Fruit fly (Drosophila melanogaster) whole organism, embryonic: Measurements from ENCODE around the gene Dus1.
A peak's percentile ranks its signal among the peaks of the same experiment; 100 is the strongest.

Experiments
- Atf6 ChIP-seq: fragments of 200-800 bp; sonication (Bioruptor generic); IDR thresholded peaks from 2 replicates; pipeline ENCODE4 v1.3.6; 2022; ENCODE audit warnings: missing biosample characterization, missing genetic modification characterization
- Bdp1 ChIP-seq: fragments of 200-800 bp; sonication (Bioruptor generic); optimal IDR thresholded peaks from 3 replicates; lab custom pipeline; 2016; ENCODE audit warnings: missing biosample characterization, missing genetic modification characterization
- Bgb ChIP-seq: fragments of 200-800 bp; sonication (Bioruptor generic); IDR thresholded peaks from 2 replicates; pipeline ENCODE4 v1.3.6; 2022; ENCODE audit warnings: missing biosample characterization, missing genetic modification characterization; ENCODE audit not compliant: partially characterized antibody
- Bteb2 ChIP-seq: fragments of 200-800 bp; sonication (Bioruptor generic); optimal IDR thresholded peaks from 2 replicates; lab custom pipeline; 2016; ENCODE audit warnings: missing biosample characterization, missing genetic modification characterization
- CG11093 ChIP-seq: fragments of 200-800 bp; sonication (Bioruptor generic); IDR thresholded peaks from 3 replicates; pipeline ENCODE4 v1.3.6; 2022; ENCODE audit warnings: missing biosample characterization, missing genetic modification characterization
- CG11560 ChIP-seq: fragments of 200-800 bp; sonication (Bioruptor generic); IDR thresholded peaks from 3 replicates; pipeline ENCODE4 v1.3.6; 2022; ENCODE audit warnings: missing biosample characterization, missing genetic modification characterization
- CG12104 ChIP-seq: fragments of 200-800 bp; sonication (Bioruptor generic); optimal IDR thresholded peaks from 3 replicates; lab custom pipeline; 2016; ENCODE audit warnings: missing biosample characterization, missing genetic modification characterization
- CG12391 ChIP-seq: fragments of 200-800 bp; sonication (Bioruptor generic); optimal IDR thresholded peaks from 3 replicates; lab custom pipeline; 2018; ENCODE audit warnings: missing biosample characterization, mild to moderate bottlenecking, missing genetic modification characterization, moderate library complexity
- CG12659 ChIP-seq: fragments of 200-800 bp; sonication (Bioruptor generic); optimal IDR thresholded peaks from 3 replicates; lab custom pipeline; 2017; ENCODE audit warnings: mild to moderate bottlenecking, missing biosample characterization, missing genetic modification reagents, missing genetic modification characterization
- CG15479 ChIP-seq: fragments of 200-800 bp; sonication (Bioruptor generic); optimal IDR thresholded peaks from 3 replicates; lab custom pipeline; 2019; ENCODE audit warnings: missing biosample characterization, mild to moderate bottlenecking, missing genetic modification characterization, moderate library complexity
- CG15601 ChIP-seq: fragments of 200-800 bp; sonication (Bioruptor generic); optimal IDR thresholded peaks from 3 replicates; lab custom pipeline; 2019; ENCODE audit warnings: missing biosample characterization, mild to moderate bottlenecking, missing genetic modification characterization, moderate library complexity
- CG16813 ChIP-seq: fragments of 200-800 bp; sonication (Bioruptor generic); IDR thresholded peaks from 3 replicates; pipeline ENCODE4 v1.3.6; 2022; ENCODE audit warnings: missing biosample characterization, missing genetic modification characterization; ENCODE audit not compliant: partially characterized antibody
- CG17385 ChIP-seq: fragments of 200-800 bp; sonication (Bioruptor generic); optimal IDR thresholded peaks from 3 replicates; lab custom pipeline; 2018; ENCODE audit warnings: missing biosample characterization, mild to moderate bottlenecking, missing genetic modification characterization
- CG31441 ChIP-seq: fragments of 200-800 bp; sonication (Bioruptor generic); IDR thresholded peaks from 2 replicates; pipeline ENCODE4 v1.3.6; 2022; ENCODE audit warnings: missing biosample characterization, missing genetic modification characterization
- CG3163 ChIP-seq: fragments of 200-800 bp; sonication (Bioruptor generic); optimal IDR thresholded peaks from 3 replicates; lab custom pipeline; 2016; ENCODE audit warnings: missing biosample characterization, missing genetic modification characterization
- CG6791 ChIP-seq: fragments of 200-800 bp; sonication (Bioruptor generic); IDR thresholded peaks from 3 replicates; pipeline ENCODE4 v1.3.6; 2022; ENCODE audit warnings: missing biosample characterization, missing genetic modification characterization; ENCODE audit not compliant: partially characterized antibody
- CG6813 ChIP-seq: fragments of 200-800 bp; sonication (Bioruptor generic); optimal IDR thresholded peaks from 2 replicates; lab custom pipeline; 2017; ENCODE audit warnings: missing biosample characterization, missing genetic modification characterization, mild to moderate bottlenecking, moderate library complexity, missing genetic modification reagents
- CG8089 ChIP-seq: fragments of 200-800 bp; sonication (Bioruptor generic); optimal IDR thresholded peaks from 3 replicates; lab custom pipeline; 2016; ENCODE audit warnings: missing biosample characterization, missing genetic modification characterization
- CrebB ChIP-seq: fragments of 200-800 bp; sonication (Bioruptor generic); optimal IDR thresholded peaks from 3 replicates; lab custom pipeline; 2018; ENCODE audit warnings: missing biosample characterization, mild to moderate bottlenecking, missing genetic modification characterization
- Dll ChIP-seq: fragments of 200-800 bp; sonication (Bioruptor generic); IDR thresholded peaks from 4 replicates; pipeline ENCODE4 v1.3.6; 2022; ENCODE audit warnings: missing biosample characterization, missing genetic modification characterization; ENCODE audit not compliant: partially characterized antibody
- Doc3 ChIP-seq: fragments of 200-800 bp; sonication (Bioruptor generic); IDR thresholded peaks from 3 replicates; pipeline ENCODE4 v1.3.6; 2022; ENCODE audit warnings: missing biosample characterization, missing genetic modification characterization; ENCODE audit not compliant: partially characterized antibody
- Gug ChIP-seq: fragments of 200-800 bp; sonication (Bioruptor generic); IDR thresholded peaks from 4 replicates; pipeline ENCODE4 v1.3.6; 2022; ENCODE audit warnings: missing biosample characterization, missing genetic modification characterization
- Hand ChIP-seq: fragments of 200-800 bp; sonication (Bioruptor generic); optimal IDR thresholded peaks from 2 replicates; lab custom pipeline; 2017; ENCODE audit warnings: mild to moderate bottlenecking, missing biosample characterization, missing genetic modification reagents, missing genetic modification characterization
- HmgZ ChIP-seq: fragments of 200-800 bp; sonication (Bioruptor generic); optimal IDR thresholded peaks from 2 replicates; lab custom pipeline; 2018; ENCODE audit warnings: missing biosample characterization, mild to moderate bottlenecking, missing genetic modification characterization
- Hr3 ChIP-seq: fragments of 200-800 bp; sonication (Bioruptor generic); optimal IDR thresholded peaks from 3 replicates; lab custom pipeline; 2016; ENCODE audit warnings: missing biosample characterization, missing genetic modification characterization
- Jarid2 ChIP-seq: fragments of 200-800 bp; sonication (Bioruptor generic); optimal IDR thresholded peaks from 3 replicates; lab custom pipeline; 2017; ENCODE audit warnings: mild to moderate bottlenecking, missing biosample characterization, missing genetic modification reagents, missing genetic modification characterization
- Med ChIP-seq: fragments of 200-800 bp; sonication (Bioruptor generic); peaks from one replicate; lab custom pipeline; 2016; ENCODE audit warnings: missing biosample characterization, missing genetic modification characterization, mild to moderate bottlenecking, inconsistent platforms, moderate library complexity
- Mrtf ChIP-seq: fragments of 200-800 bp; sonication (Bioruptor generic); IDR thresholded peaks from 3 replicates; pipeline ENCODE4 v1.3.6; 2022; ENCODE audit warnings: missing biosample characterization, missing genetic modification characterization
- Nf-YC ChIP-seq: fragments of 200-800 bp; optimal IDR thresholded peaks from 3 replicates; lab custom pipeline; 2019; ENCODE audit warnings: missing biosample characterization, mild to moderate bottlenecking, missing genetic modification characterization, moderate library complexity
- Ptx1 ChIP-seq: fragments of 200-800 bp; sonication (Bioruptor generic); IDR thresholded peaks from 2 replicates; pipeline ENCODE4 v1.3.6; 2022; ENCODE audit warnings: missing biosample characterization, missing genetic modification characterization
- Stat92E ChIP-seq, 3 experiments: fragments of >200 bp in 2 of 3; fragments of 200-800 bp in 1 of 3; sonication (Bioruptor generic) in 1 of 3; optimal IDR thresholded peaks; 2 replicates each; lab custom pipeline; 2017 to 2019; ENCODE audit warnings: missing biosample characterization in 3 of 3, missing genetic modification characterization in 3 of 3, mild to moderate bottlenecking in 1 of 3, moderate library complexity in 1 of 3
- Taf1 ChIP-seq: fragments of 200-800 bp; sonication (Bioruptor generic); IDR thresholded peaks from 2 replicates; pipeline ENCODE4 v1.3.6; 2022; ENCODE audit warnings: missing biosample characterization, missing genetic modification characterization
- Trl ChIP-seq, 3 experiments: fragments of >200 bp in 2 of 3; fragments of 200-800 bp in 1 of 3; sonication (Bioruptor generic) in 1 of 3; optimal IDR thresholded peaks; 2 replicates in 1 of 3; 3 replicates in 2 of 3; lab custom pipeline; 2016 to 2017; ENCODE audit warnings: missing biosample characterization in 1 of 3, missing genetic modification characterization in 1 of 3
- YL-1 ChIP-seq: fragments of 200-800 bp; sonication (Bioruptor generic); optimal IDR thresholded peaks from 3 replicates; lab custom pipeline; 2017; ENCODE audit warnings: missing biosample characterization, mild to moderate bottlenecking, missing genetic modification characterization
- bbx ChIP-seq: fragments of 200-800 bp; sonication (Bioruptor generic); IDR thresholded peaks from 2 replicates; pipeline ENCODE4 v1.3.6; 2022; ENCODE audit warnings: missing biosample characterization, missing genetic modification characterization; ENCODE audit not compliant: partially characterized antibody
- fu2 ChIP-seq: fragments of 200-800 bp; sonication (Bioruptor generic); optimal IDR thresholded peaks from 2 replicates; lab custom pipeline; 2016; ENCODE audit warnings: missing biosample characterization, missing genetic modification characterization
- gsb ChIP-seq: fragments of 200-800 bp; sonication (Bioruptor generic); IDR thresholded peaks from 2 replicates; pipeline ENCODE4 v1.3.6; 2022; ENCODE audit warnings: missing biosample characterization, missing genetic modification characterization
- h ChIP-seq: fragments of >200 bp; optimal IDR thresholded peaks from 2 replicates; lab custom pipeline; 2017
- hkb ChIP-seq, 2 experiments: fragments of 200-800 bp in 1 of 2; fragments of >200 bp in 1 of 2; sonication (Bioruptor generic) in 1 of 2; IDR thresholded peaks in 1 of 2; optimal IDR thresholded peaks in 1 of 2; 2 replicates each; pipeline versions ENCODE4 v1.3.6 to Lab custom; 2017 to 2022; ENCODE audit warnings: missing biosample characterization in 1 of 2, missing genetic modification characterization in 1 of 2
- mam ChIP-seq: fragments of 200-800 bp; sonication (Bioruptor generic); optimal IDR thresholded peaks from 3 replicates; lab custom pipeline; 2016; ENCODE audit warnings: missing biosample characterization, missing genetic modification characterization
- mld ChIP-seq: fragments of 200-800 bp; sonication (Bioruptor generic); IDR thresholded peaks from 3 replicates; pipeline ENCODE4 v1.3.6; 2022; ENCODE audit warnings: missing biosample characterization, missing genetic modification characterization; ENCODE audit not compliant: partially characterized antibody
- oc ChIP-seq: fragments of 200-800 bp; sonication (Bioruptor generic); optimal IDR thresholded peaks from 2 replicates; lab custom pipeline; 2018; ENCODE audit warnings: missing biosample characterization, mild to moderate bottlenecking, missing genetic modification characterization, moderate library complexity
- pum ChIP-seq: fragments of 200-800 bp; sonication (Bioruptor generic); optimal IDR thresholded peaks from 2 replicates; lab custom pipeline; 2016; ENCODE audit warnings: missing biosample characterization, missing genetic modification characterization
- usp ChIP-seq: fragments of >200 bp; optimal IDR thresholded peaks from 2 replicates; lab custom pipeline; 2017; ENCODE audit warnings: missing biosample characterization, missing genetic modification characterization

Gene Dus1

dm6 chr2L:283071-283482 lies 11.5 kb upstream of the Dus1 start, which contains the start of gene CG11601 (continued):
- TF ChIP-seq Atf6 (GFP tag; lab: Robert Waterston, UW): peak; percentile 20; the same call in 1 of the 2 replicates
- TF ChIP-seq Med (GFP tag; lab: Kevin White, UChicago): peak; percentile 88
- no peak for TF ChIP-seq CG3163 (GFP tag; lab: Kevin White, UChicago)
- no peak for TF ChIP-seq Dll (GFP tag; lab: Robert Waterston, UW)
- TF ChIP-seq, all 482 proteins: peak for 179

DNA sequence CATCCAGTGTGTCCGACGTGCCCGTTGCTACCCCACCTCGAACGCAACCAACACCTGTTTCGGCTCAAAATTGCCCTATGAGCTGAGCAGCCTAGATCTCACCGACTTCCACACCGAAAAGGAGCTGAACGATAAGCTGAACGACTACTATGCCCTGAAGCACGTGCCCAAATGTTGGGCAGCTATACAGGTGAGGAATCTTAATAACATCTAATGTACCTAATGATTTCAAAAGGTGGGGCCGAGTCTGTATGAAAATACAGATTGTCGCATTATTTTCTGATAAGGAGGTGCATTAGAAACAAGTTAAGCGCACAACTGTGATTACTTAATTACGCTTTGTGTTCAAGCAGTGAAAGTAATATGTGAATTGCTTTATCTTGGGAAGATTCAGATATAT lies 6.6 kb upstream of the Dus1 start, which contains the start of gene CG17078:
CG17078 (minus strand) TSS at position 101 of the 400 bp plus-strand sequence.
- TF ChIP-seq bbx (GFP tag; lab: Robert Waterston, UW) (no peak), mld (0 out of 3 replicates have a peak, but pooled peaks have one; percentile 4)

DNA sequence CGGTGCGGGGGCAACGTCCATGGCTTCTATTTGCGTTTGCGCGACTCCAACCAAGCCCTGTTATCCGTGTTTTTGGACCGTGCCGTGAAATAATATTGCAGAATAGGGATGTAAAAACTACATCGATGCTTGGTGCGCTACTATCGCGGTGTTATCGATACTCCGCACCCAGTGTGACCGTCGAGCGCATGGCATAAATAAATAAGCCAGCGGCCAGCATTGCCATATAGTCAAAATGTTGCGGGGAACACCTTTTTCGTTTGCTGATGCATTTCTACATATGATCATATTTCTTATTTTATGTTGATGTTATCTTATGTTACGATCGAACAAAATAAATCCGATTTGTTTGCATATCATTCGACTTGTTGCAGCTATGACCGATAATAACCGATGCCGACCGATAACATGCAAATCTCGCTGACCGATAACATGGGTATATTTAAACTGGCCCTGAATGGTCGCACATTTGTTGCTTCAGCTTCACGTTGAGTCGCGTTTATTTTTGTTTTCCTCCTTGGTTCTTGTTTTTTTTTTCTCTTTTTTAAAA lies 5.7 kb upstream of the Dus1 start, which contains the start of gene smo:
smo (plus strand) TSS at position 461 of the 550 bp plus-strand sequence.
- TF ChIP-seq fu2 (no peak), Hr3 (peak; percentile 33), CG6791 (peak; percentile 81; the same call in 2 of the 3 replicates), hkb (optimal IDR thresholded peaks at IDR 0.05; lab: Kevin White, UChicago) (peak; percentile 81), hkb (GFP tag; IDR thresholded peaks at IDR 0.05; lab: Robert Waterston, UW) (no peak), bbx (GFP tag; lab: Robert Waterston, UW) (peak; percentile 72), Taf1 (GFP tag; lab: Robert Waterston, UW) (no peak), gsb (GFP tag; lab: Robert Waterston, UW) (no peak), Mrtf (GFP tag; lab: Robert Waterston, UW) (no peak), CG11093 (GFP tag; lab: Robert Waterston, UW) (no peak), Doc3 (GFP tag; lab: Robert Waterston, UW) (peak; percentile 75), Gug (GFP tag; lab: Robert Waterston, UW) (peak; percentile 9; the same call in 1 of the 4 replicates), CG6813 (GFP tag; lab: Kevin White, UChicago) (no peak), Bteb2 (GFP tag; lab: Kevin White, UChicago) (peak; percentile 55), Nf-YC (tag; lab: Kevin White, UChicago) (peak; percentile 28), CG12104 (GFP tag; lab: Kevin White, UChicago) (no peak), Hand (no peak), pum (GFP tag; lab: Kevin White, UChicago) (peak; percentile 42), CrebB (tag; lab: Kevin White, UChicago) (peak; percentile 11), Bdp1 (GFP tag; lab: Kevin White, UChicago) (no peak), mam (GFP tag; lab: Kevin White, UChicago) (peak; percentile 22), Ptx1 (GFP tag; lab: Robert Waterston, UW) (peak; percentile 24; the same call in 1 of the 2 replicates), CG31441 (GFP tag; lab: Robert Waterston, UW) (no peak), CG15479 (GFP tag; lab: Kevin White, UChicago) (no peak), Trl (optimal IDR thresholded peaks at IDR 0.05; lab: Kevin White, UChicago) (peak in 1 of 2 experiments; percentile 2), Trl (GFP tag; optimal IDR thresholded peaks at IDR 0.05; lab: Kevin White, UChicago) (peak; percentile 51), CG8089 (GFP tag; lab: Kevin White, UChicago) (peak; percentile 29), CG12659 (GFP tag; lab: Kevin White, UChicago) (peak; percentile 88), CG11560 (peak; percentile 21; the same call in 1 of the 3 replicates), usp (GFP tag; lab: Kevin White, UChicago) (no peak), YL-1 (peak; percentile 79), CG17385 (GFP tag; lab: Kevin White, UChicago) (no peak), CG16813 (peak; percentile 89), h (no peak), CG12391 (peak; percentile 57), CG15601 (peak; percentile 29), HmgZ (tag; lab: Kevin White, UChicago) (peak; percentile 70), Jarid2 (no peak), oc (tag; lab: Kevin White, UChicago) (no peak), Stat92E (GFP tag; optimal IDR thresholded peaks at IDR 0.05; lab: Kevin White, UChicago) (peak in 1 of 3 experiments; percentile 14), Bgb (peak; percentile 87)
